Fruit fly (Drosophila melanogaster): ENCODE measurements around the gene CG9259.

CG9259 gene

dm6 chr2L:21108759-21109282, 19.6 kb downstream of the CG9259 start (continued):
- TF ChIP-seq CG9705 (GFP tag; optimal IDR thresholded peaks at IDR 0.05), result no peak
- no peak for TF ChIP-seq Jra (GFP tag; optimal IDR thresholded peaks at IDR 0.05)
- no peak for TF ChIP-seq Mio (GFP tag; optimal IDR thresholded peaks at IDR 0.05)
- no peak for TF ChIP-seq woc (GFP tag; optimal IDR thresholded peaks at IDR 0.05)
- no peak for TF ChIP-seq Hr78 (GFP tag; optimal IDR thresholded peaks at IDR 0.05)
- TF ChIP-seq Dfd (GFP tag; optimal IDR thresholded peaks at IDR 0.05), result no peak

DNA sequence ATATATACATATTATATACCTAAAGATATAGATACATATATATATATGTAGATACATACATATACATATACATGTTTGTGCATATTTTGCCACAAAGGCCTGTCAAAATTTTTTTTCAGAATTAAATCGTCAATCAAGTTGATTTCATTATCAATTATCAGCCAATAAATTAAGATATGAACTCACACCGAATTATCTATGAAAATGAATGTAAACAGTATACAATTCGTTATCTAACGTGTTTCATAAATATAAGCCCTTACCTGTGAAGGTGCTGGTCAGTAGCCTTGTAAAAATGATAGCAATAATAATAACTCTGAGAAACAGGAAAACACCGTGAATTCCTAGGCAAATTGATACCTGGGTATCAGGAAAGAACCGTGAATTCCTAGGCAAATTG, 20.5 kb downstream of the CG9259 start:
- no peak for TF ChIP-seq Rel (GFP tag; optimal IDR thresholded peaks at IDR 0.05)
- no peak for TF ChIP-seq Rel (tag; optimal IDR thresholded peaks at IDR 0.05)
- no peak for TF ChIP-seq sv (GFP tag; optimal IDR thresholded peaks at IDR 0.05)
- TF ChIP-seq Abd-B (GFP tag; optimal IDR thresholded peaks at IDR 0.05), result no peak
- TF ChIP-seq Hr78 (GFP tag; optimal IDR thresholded peaks at IDR 0.05), result no peak

- TF ChIP-seq fru (GFP tag; optimal IDR thresholded peaks at IDR 0.05) (no peak), Dfd (GFP tag; optimal IDR thresholded peaks at IDR 0.05) (no peak), Hnf4 (GFP tag; optimal IDR thresholded peaks at IDR 0.05) (no peak), woc (GFP tag; optimal IDR thresholded peaks at IDR 0.05) (no peak), sv (GFP tag; optimal IDR thresholded peaks at IDR 0.05) (no peak), CrebA (GFP tag; optimal IDR thresholded peaks at IDR 0.05; ENCODE audit: borderline replicate concordance) (no peak), h (GFP tag; optimal IDR thresholded peaks at IDR 0.05) (no peak), GATAd (GFP tag; optimal IDR thresholded peaks at IDR 0.05) (no peak), jim (GFP tag; optimal IDR thresholded peaks at IDR 0.05) (no peak), ey (GFP tag; optimal IDR thresholded peaks at IDR 0.05) (no peak), Mio (GFP tag; optimal IDR thresholded peaks at IDR 0.05) (no peak), dsf (GFP tag; optimal IDR thresholded peaks at IDR 0.05; ENCODE audit: borderline replicate concordance) (no peak), CG32264 (GFP tag; optimal IDR thresholded peaks at IDR 0.05) (no peak), N (GFP tag; optimal IDR thresholded peaks at IDR 0.05) (no peak), Hr78 (GFP tag; optimal IDR thresholded peaks at IDR 0.05) (no peak), sage (GFP tag; optimal IDR thresholded peaks at IDR 0.05) (no peak), pan (optimal IDR thresholded peaks at IDR 0.05) (no peak), Sp1 (GFP tag; optimal IDR thresholded peaks at IDR 0.05) (no peak), Vsx2 (GFP tag; optimal IDR thresholded peaks at IDR 0.05; ENCODE audit: partially characterized antibody) (no peak)
Observed at dm6 chr2L:21111849-21112248, 22.7 kb downstream of the CG9259 start.

DNA sequence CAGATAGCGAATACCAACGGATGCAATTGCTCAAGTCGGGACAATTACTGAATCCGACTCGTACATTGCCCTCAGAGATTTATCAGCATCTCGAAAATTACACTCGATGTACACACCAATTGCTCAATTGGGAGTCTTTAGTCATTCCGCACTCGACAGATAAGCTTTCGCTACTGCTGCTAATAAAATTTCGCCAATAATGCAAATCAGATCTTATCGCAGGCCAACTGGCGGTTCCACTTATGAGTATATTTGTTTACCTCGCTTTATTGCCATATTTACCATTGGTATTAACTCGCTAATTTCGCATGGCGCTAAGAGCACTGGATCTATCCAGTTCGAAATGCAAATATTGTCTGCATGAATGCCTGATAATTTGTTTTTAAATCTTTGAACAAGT, 24.4 kb downstream of the CG9259 start:
- TF ChIP-seq br (GFP tag; optimal IDR thresholded peaks at IDR 0.05), result peak; percentile 51
- no peak for TF ChIP-seq N (GFP tag; optimal IDR thresholded peaks at IDR 0.05)
- TF ChIP-seq Hnf4 (GFP tag; optimal IDR thresholded peaks at IDR 0.05), result peak; percentile 41
- TF ChIP-seq tai (GFP tag; optimal IDR thresholded peaks at IDR 0.05), result peak; percentile 4
- no peak for TF ChIP-seq dsf (GFP tag; optimal IDR thresholded peaks at IDR 0.05; ENCODE audit: borderline replicate concordance)
- TF ChIP-seq Hr83 (GFP tag; optimal IDR thresholded peaks at IDR 0.05; ENCODE audit: poor library complexity, severe bottlenecking), result peak; percentile 31
- peak; percentile 10 for TF ChIP-seq CG32264 (GFP tag; optimal IDR thresholded peaks at IDR 0.05)
- TF ChIP-seq Rel (GFP tag; optimal IDR thresholded peaks at IDR 0.05), result no peak
- peak; percentile 40 for TF ChIP-seq Rel (tag; optimal IDR thresholded peaks at IDR 0.05)
- no peak for TF ChIP-seq Myc (optimal IDR thresholded peaks at IDR 0.05)
- TF ChIP-seq lola (GFP tag; optimal IDR thresholded peaks at IDR 0.05), result no peak
- TF ChIP-seq psq (GFP tag; optimal IDR thresholded peaks at IDR 0.05), result peak; percentile 4

- TF ChIP-seq brk (GFP tag; optimal IDR thresholded peaks at IDR 0.05) (no peak), Jra (GFP tag; optimal IDR thresholded peaks at IDR 0.05) (no peak), lola (GFP tag; optimal IDR thresholded peaks at IDR 0.05) (no peak), Myc (optimal IDR thresholded peaks at IDR 0.05) (no peak), jim (GFP tag; optimal IDR thresholded peaks at IDR 0.05) (no peak)
Observed at dm6 chr2L:21115687-21116086, 26.5 kb downstream of the CG9259 start.

dm6 chr2L:21135764-21136163, 46.6 kb downstream of the CG9259 start:
- TF ChIP-seq Abd-B (GFP tag; optimal IDR thresholded peaks at IDR 0.05) (no peak), Hnf4 (GFP tag; optimal IDR thresholded peaks at IDR 0.05) (no peak), Dfd (GFP tag; optimal IDR thresholded peaks at IDR 0.05) (no peak)

All from whole organism, wandering third instar larva.